Fruit fly (Drosophila melanogaster) whole organism, prepupa: ENCODE results near the gene sip2.
A peak's percentile ranks its signal among the peaks of the same experiment; 100 is the strongest.

ENCODE experiments used
- Blimp-1 ChIP-seq: fragments of 200-800 bp; sonication (Bioruptor generic); optimal IDR thresholded peaks from 3 replicates; lab custom pipeline; 2017; ENCODE audit warnings: missing biosample characterization, missing genetic modification characterization, mild to moderate bottlenecking, moderate library complexity, missing genetic modification reagents
- CG10631 ChIP-seq: fragments of 200-800 bp; sonication (Bioruptor generic); optimal IDR thresholded peaks from 2 replicates; lab custom pipeline; 2016; ENCODE audit warnings: missing biosample characterization, missing genetic modification characterization
- CG11294 ChIP-seq: fragments of 200-800 bp; sonication (Bioruptor generic); IDR thresholded peaks from 2 replicates; pipeline ENCODE4 v1.3.6; 2022; ENCODE audit warnings: missing biosample characterization, missing genetic modification characterization
- CG11762 ChIP-seq: fragments of 200-800 bp; sonication (Bioruptor generic); optimal IDR thresholded peaks from 3 replicates; lab custom pipeline; 2016; ENCODE audit warnings: missing biosample characterization, missing genetic modification characterization; ENCODE audit not compliant: insufficient read depth
- CG15336 ChIP-seq: fragments of 200-800 bp; sonication (Bioruptor generic); IDR thresholded peaks from 2 replicates; pipeline ENCODE4 v1.3.6; 2022; ENCODE audit warnings: missing biosample characterization, missing genetic modification characterization
- CG1621 ChIP-seq: fragments of 200-800 bp; sonication (Bioruptor generic); optimal IDR thresholded peaks from 3 replicates; lab custom pipeline; 2018; ENCODE audit warnings: missing biosample characterization, mild to moderate bottlenecking, missing genetic modification characterization
- CG16779 ChIP-seq: fragments of 200-800 bp; sonication (Bioruptor generic); optimal IDR thresholded peaks from 3 replicates; lab custom pipeline; 2017; ENCODE audit warnings: missing biosample characterization, mild to moderate bottlenecking, missing genetic modification characterization
- CG3032 ChIP-seq: fragments of 200-800 bp; optimal IDR thresholded peaks from 2 replicates; lab custom pipeline; 2019; ENCODE audit warnings: missing biosample characterization, mild to moderate bottlenecking, missing genetic modification characterization, moderate library complexity
- CG31627 ChIP-seq: fragments of 200-800 bp; sonication (Bioruptor generic); optimal IDR thresholded peaks from 3 replicates; lab custom pipeline; 2016; ENCODE audit warnings: missing biosample characterization, missing genetic modification characterization
- CG32006 ChIP-seq: fragments of 200-800 bp; sonication (Bioruptor generic); optimal IDR thresholded peaks from 3 replicates; lab custom pipeline; 2017; ENCODE audit warnings: missing biosample characterization, mild to moderate bottlenecking, missing genetic modification characterization
- CG3919 ChIP-seq: fragments of 200-800 bp; sonication (Bioruptor generic); optimal IDR thresholded peaks from 3 replicates; lab custom pipeline; 2016; ENCODE audit warnings: missing biosample characterization, missing genetic modification characterization
- CG4318 ChIP-seq: fragments of 200-800 bp; sonication (Bioruptor generic); optimal IDR thresholded peaks from 3 replicates; lab custom pipeline; 2017; ENCODE audit warnings: missing biosample characterization, mild to moderate bottlenecking, missing genetic modification characterization
- CG6163 ChIP-seq: fragments of 200-800 bp; sonication (Bioruptor generic); IDR thresholded peaks from 3 replicates; pipeline ENCODE4 v1.3.6; 2022; ENCODE audit warnings: missing biosample characterization, missing genetic modification characterization
- CG6276 ChIP-seq: fragments of 200-800 bp; sonication (Bioruptor generic); optimal IDR thresholded peaks from 2 replicates; lab custom pipeline; 2017; ENCODE audit warnings: missing biosample characterization, mild to moderate bottlenecking, missing genetic modification characterization
- CG6792 ChIP-seq: fragments of 200-800 bp; sonication (Bioruptor generic); optimal IDR thresholded peaks from 3 replicates; lab custom pipeline; 2016; ENCODE audit warnings: missing biosample characterization, missing genetic modification characterization
- CG6854 ChIP-seq: fragments of 200-800 bp; sonication (Bioruptor generic); optimal IDR thresholded peaks from 2 replicates; lab custom pipeline; 2017; ENCODE audit warnings: missing biosample characterization, mild to moderate bottlenecking, missing genetic modification characterization
- CG8119 ChIP-seq: fragments of 200-800 bp; sonication (Bioruptor generic); IDR thresholded peaks from 3 replicates; pipeline ENCODE4 v1.3.6; 2022; ENCODE audit warnings: missing biosample characterization, missing genetic modification characterization
- CG8319 ChIP-seq: fragments of 200-800 bp; sonication (Bioruptor generic); optimal IDR thresholded peaks from 3 replicates; lab custom pipeline; 2016; ENCODE audit warnings: missing biosample characterization, missing genetic modification characterization
- CG9139 ChIP-seq: fragments of 200-800 bp; sonication (Bioruptor generic); optimal IDR thresholded peaks from 3 replicates; lab custom pipeline; 2017; ENCODE audit warnings: missing biosample characterization, mild to moderate bottlenecking, missing genetic modification characterization
- Eip78C ChIP-seq: fragments of 200-800 bp; sonication (Bioruptor generic); peaks from one replicate; lab custom pipeline; 2016; ENCODE audit warnings: missing biosample characterization, missing genetic modification characterization
- Eip93F ChIP-seq: fragments of 200-800 bp; sonication (Bioruptor generic); optimal IDR thresholded peaks from 2 replicates; lab custom pipeline; 2016; ENCODE audit warnings: missing biosample characterization, mild to moderate bottlenecking, missing genetic modification characterization
- Ets96B ChIP-seq: fragments of 200-800 bp; optimal IDR thresholded peaks from 2 replicates; lab custom pipeline; 2019; ENCODE audit warnings: missing biosample characterization, mild to moderate bottlenecking, missing genetic modification characterization, moderate library complexity
- Gug ChIP-seq: fragments of 200-800 bp; sonication (Bioruptor generic); IDR thresholded peaks from 2 replicates; pipeline ENCODE4 v1.3.6; 2022; ENCODE audit warnings: missing biosample characterization, missing genetic modification characterization
- Hr39 ChIP-seq: fragments of 200-800 bp; sonication (Bioruptor generic); optimal IDR thresholded peaks from 2 replicates; lab custom pipeline; 2016; ENCODE audit warnings: missing biosample characterization, missing genetic modification characterization
- Lpt ChIP-seq: fragments of 200-800 bp; sonication (Bioruptor generic); optimal IDR thresholded peaks from 3 replicates; lab custom pipeline; 2016; ENCODE audit warnings: missing biosample characterization, missing genetic modification characterization
- OdsH ChIP-seq: fragments of 200-800 bp; sonication (Bioruptor generic); optimal IDR thresholded peaks from 3 replicates; lab custom pipeline; 2016; ENCODE audit warnings: missing biosample characterization, missing genetic modification characterization
- Smox ChIP-seq: fragments of 200-800 bp; sonication (Bioruptor generic); optimal IDR thresholded peaks from 3 replicates; lab custom pipeline; 2016; ENCODE audit warnings: missing biosample characterization, missing genetic modification characterization
- Sox14 ChIP-seq: fragments of 200-800 bp; sonication (Bioruptor generic); optimal IDR thresholded peaks from 3 replicates; lab custom pipeline; 2016; ENCODE audit warnings: missing biosample characterization, missing genetic modification characterization
- Sox15 ChIP-seq: fragments of 200-800 bp; sonication (Bioruptor generic); optimal IDR thresholded peaks from 3 replicates; lab custom pipeline; 2016; ENCODE audit warnings: missing biosample characterization, missing genetic modification characterization
- achi ChIP-seq: fragments of 200-800 bp; sonication (Bioruptor generic); optimal IDR thresholded peaks from 3 replicates; lab custom pipeline; 2016; ENCODE audit warnings: missing biosample characterization, missing genetic modification characterization
- acj6 ChIP-seq: fragments of 200-800 bp; sonication (Bioruptor generic); optimal IDR thresholded peaks from 3 replicates; lab custom pipeline; 2016; ENCODE audit warnings: missing biosample characterization, missing genetic modification characterization
- dac ChIP-seq: fragments of 200-800 bp; sonication (Bioruptor generic); optimal IDR thresholded peaks from 2 replicates; lab custom pipeline; 2017; ENCODE audit warnings: missing biosample characterization, mild to moderate bottlenecking, missing genetic modification characterization
- dsx ChIP-seq: fragments of 200-800 bp; optimal IDR thresholded peaks from 3 replicates; lab custom pipeline; 2019; ENCODE audit warnings: missing biosample characterization, mild to moderate bottlenecking, missing genetic modification characterization, moderate library complexity; ENCODE audit not compliant: poor library complexity, severe bottlenecking
- eg ChIP-seq: fragments of 200-800 bp; sonication (Bioruptor generic); IDR thresholded peaks from 3 replicates; pipeline ENCODE4 v1.3.6; 2022; ENCODE audit warnings: missing biosample characterization, missing genetic modification characterization
- esn ChIP-seq: fragments of 200-800 bp; sonication (Bioruptor generic); optimal IDR thresholded peaks from 2 replicates; lab custom pipeline; 2016; ENCODE audit warnings: missing biosample characterization, mild to moderate bottlenecking, missing genetic modification characterization, moderate library complexity
- fd59A ChIP-seq: fragments of 200-800 bp; sonication (Bioruptor generic); optimal IDR thresholded peaks from 2 replicates; lab custom pipeline; 2017; ENCODE audit warnings: missing biosample characterization, mild to moderate bottlenecking, missing genetic modification characterization, missing genetic modification reagents
- lz ChIP-seq: fragments of 200-800 bp; sonication (Bioruptor generic); optimal IDR thresholded peaks from 3 replicates; lab custom pipeline; 2016; ENCODE audit warnings: missing biosample characterization, missing genetic modification characterization
- salr ChIP-seq, 2 experiments: fragments of 200-800 bp; sonication (Bioruptor generic); optimal IDR thresholded peaks; 3 replicates each; lab custom pipeline; 2016 to 2018; ENCODE audit warnings: missing biosample characterization in 2 of 2, missing genetic modification characterization in 2 of 2, mild to moderate bottlenecking in 1 of 2
- svp ChIP-seq: fragments of 200-800 bp; sonication (Bioruptor generic); peaks from one replicate; lab custom pipeline; 2016; ENCODE audit warnings: missing biosample characterization, missing genetic modification characterization
- vri ChIP-seq: fragments of 200-800 bp; sonication (Bioruptor generic); optimal IDR thresholded peaks from 3 replicates; lab custom pipeline; 2016; ENCODE audit warnings: missing biosample characterization, mild to moderate bottlenecking, missing genetic modification characterization

sip2 gene

dm6 chr2L:6964632-6965031, 758 bp upstream of the sip2 start:
- no peak for TF ChIP-seq Smox (GFP tag; lab: Kevin White, UChicago)
- TF ChIP-seq CG32006 = no peak
- TF ChIP-seq CG11762 (GFP tag; lab: Kevin White, UChicago) = no peak
- TF ChIP-seq dac = no peak
- TF ChIP-seq CG11294 (GFP tag; lab: Robert Waterston, UW) = no peak
- TF ChIP-seq Blimp-1 (GFP tag; lab: Kevin White, UChicago) = no peak
- no peak for TF ChIP-seq fd59A (GFP tag; lab: Kevin White, UChicago)
- TF ChIP-seq svp (GFP tag; lab: Kevin White, UChicago) = no peak

dm6 chr2L:6960165-6960564, 3.7 kb downstream of the sip2 start, which contains the start of the genes Atac1 and Hmgcl:
Gene Atac1 (minus strand): TSS chr2L:6960328.
Gene Hmgcl (plus strand): TSS chr2L:6960377.
- TF ChIP-seq CG4318 (GFP tag; lab: Kevin White, UChicago) (no peak), vri (GFP tag; lab: Kevin White, UChicago) (peak; percentile 93)
- TF ChIP-seq, all 60 proteins: peak for 1

- TF ChIP-seq vri (GFP tag; lab: Kevin White, UChicago) (peak; percentile 59), CG6854 (GFP tag; lab: Kevin White, UChicago) (peak; percentile 35), CG31627 (GFP tag; lab: Kevin White, UChicago) (peak; percentile 22), Lpt (GFP tag; lab: Kevin White, UChicago) (no peak), CG16779 (no peak), esn (GFP tag; lab: Kevin White, UChicago) (peak; percentile 45)
- TF ChIP-seq, all 60 proteins: peak for 4
Measured at dm6 chr2L:6956725-6957124, 7.1 kb downstream of the sip2 start, which contains the start of the genes CG13775 and CG3430. Gene CG13775 (minus strand): TSS chr2L:6956950. Gene CG3430 (plus strand): TSS chr2L:6957008.

- peak; percentile 90 for TF ChIP-seq CG3032 (tag; lab: Kevin White, UChicago)
- TF ChIP-seq lz (GFP tag; lab: Kevin White, UChicago) = peak; percentile 78
- no peak for TF ChIP-seq Lpt (GFP tag; lab: Kevin White, UChicago)
- no peak for TF ChIP-seq Ets96B (tag; lab: Kevin White, UChicago)
- TF ChIP-seq CG3919 = no peak
- TF ChIP-seq CG6792 = peak; percentile 27
- TF ChIP-seq CG11294 (GFP tag; lab: Robert Waterston, UW) = peak; percentile 69; the same call in 1 of the 2 replicates
- TF ChIP-seq CG6276 (GFP tag; lab: Kevin White, UChicago) = no peak
- TF ChIP-seq OdsH (GFP tag; lab: Kevin White, UChicago) = peak; percentile 92
- TF ChIP-seq CG31627 (GFP tag; lab: Kevin White, UChicago) = peak; percentile 29
- peak; percentile 89 for TF ChIP-seq CG10631 (GFP tag; lab: Kevin White, UChicago)
- TF ChIP-seq CG1621 (tag; lab: Kevin White, UChicago) = peak; percentile 32
- TF ChIP-seq achi = no peak
- peak; percentile 29 for TF ChIP-seq CG11762 (GFP tag; lab: Kevin White, UChicago)
- peak; percentile 75 for TF ChIP-seq CG15336 (GFP tag; lab: Robert Waterston, UW)
- TF ChIP-seq Sox15 (GFP tag; lab: Kevin White, UChicago) = peak; percentile 41
- TF ChIP-seq fd59A (GFP tag; lab: Kevin White, UChicago) = peak; percentile 57
- peak; percentile 81 for TF ChIP-seq CG8119
- TF ChIP-seq salr (GFP tag; optimal IDR thresholded peaks at IDR 0.05; lab: Kevin White, UChicago) = peak in 1 of 2 experiments; percentile 13
- TF ChIP-seq Eip93F (GFP tag; lab: Kevin White, UChicago) = peak; percentile 65
- TF ChIP-seq Gug (GFP tag; lab: Robert Waterston, UW) = peak; percentile 80
- peak; percentile 87 for TF ChIP-seq esn (GFP tag; lab: Kevin White, UChicago)
- TF ChIP-seq eg = peak; percentile 80; the same call in 2 of the 3 replicates
Measured at dm6 chr2L:6950096-6950495, 13.8 kb downstream of the sip2 start, which contains the start of the genes Gas41 and SA1. Gene Gas41 (minus strand): TSS chr2L:6950207. Gene SA1 (plus strand): TSS chr2L:6950421.

- TF ChIP-seq svp (GFP tag; lab: Kevin White, UChicago) = no peak
- no peak for TF ChIP-seq CG9139
- TF ChIP-seq Blimp-1 (GFP tag; lab: Kevin White, UChicago) = no peak
- TF ChIP-seq CG8319 (GFP tag; lab: Kevin White, UChicago) = no peak
- no peak for TF ChIP-seq acj6 (GFP tag; lab: Kevin White, UChicago)
- no peak for TF ChIP-seq achi
- TF ChIP-seq CG6792 = no peak
- peak; percentile 34 for TF ChIP-seq Sox14 (GFP tag; lab: Kevin White, UChicago)
- no peak for TF ChIP-seq dsx (GFP tag; lab: Kevin White, UChicago)
- TF ChIP-seq CG6163 = 0 out of 3 replicates have a peak, but pooled peaks have one; percentile 20
- peak; percentile 80 for TF ChIP-seq Eip78C (GFP tag; lab: Kevin White, UChicago)
- TF ChIP-seq Hr39 = peak; percentile 9
- TF ChIP-seq CG1621 (tag; lab: Kevin White, UChicago) = no peak
Measured at dm6 chr2L:6948540-6948942, 15.3 kb downstream of the sip2 start, which contains the start of gene ihog. Gene ihog (minus strand): TSS chr2L:6948808.
